Worm (Caenorhabditis elegans) whole organism, midembryonic: ENCODE data around the gene F12E12.1.

Source experiments
- T22C8.4 ChIP-seq: fragments of 200-800 bp; sonication (Bioruptor generic); IDR thresholded peaks from 2 replicates; pipeline ENCODE4 v1.3.6; 2022; ENCODE audit warnings: missing genetic modification characterization, missing compliant biosample characterization
- flt-1 ChIP-seq: fragments of 200-800 bp; sonication (Bioruptor generic); IDR thresholded peaks from 2 replicates; pipeline ENCODE4 v1.3.6; 2022; ENCODE audit warnings: missing genetic modification characterization, missing compliant biosample characterization
- klf-2 ChIP-seq: fragments of 200-800 bp; sonication (Bioruptor generic); conservative IDR thresholded peaks from 2 replicates; pipeline ENCODE4 v1.3.6; 2022; ENCODE audit warnings: missing genetic modification reagents, missing genetic modification characterization, missing compliant biosample characterization
- ztf-23 ChIP-seq: fragments of 200-800 bp; sonication (Bioruptor generic); IDR thresholded peaks from 2 replicates; pipeline ENCODE4 v1.3.6; 2022; ENCODE audit warnings: missing genetic modification reagents, missing genetic modification characterization, missing compliant biosample characterization
- ztf-29 ChIP-seq: fragments of 200-800 bp; sonication (Bioruptor generic); IDR thresholded peaks from 2 replicates; pipeline ENCODE4 v1.3.6; 2022; ENCODE audit warnings: missing genetic modification reagents, missing genetic modification characterization, missing compliant biosample characterization

- TF ChIP-seq klf-2 (GFP tag; lab: Robert Waterston, UW) (no peak), T22C8.4 (GFP tag; lab: Robert Waterston, UW) (no peak), flt-1 (GFP tag; lab: Robert Waterston, UW) (no peak), ztf-29 (GFP tag; lab: Robert Waterston, UW) (no peak), ztf-23 (no peak)
These were observed 47.0 kb upstream of the F12E12.1 start, which contains the start of gene srx-102 for ce11 chrII:3694664-3695063.
